Worm (Caenorhabditis elegans) whole organism, young adult: ENCODE results near the gene piit-1.

ENCODE experiments used
- B0035.1 ChIP-seq: sonication (generic microtip); optimal IDR thresholded peaks from 2 replicates; lab custom pipeline; 2016; ENCODE audit warnings: missing genetic modification characterization, mild to moderate bottlenecking, missing compliant biosample characterization, missing genotype, missing genetic modification reagents
- K11D2.4 ChIP-seq: fragments of 200-800 bp; sonication (Bioruptor generic); IDR thresholded peaks from 2 replicates; pipeline ENCODE4 v1.3.6; 2022; ENCODE audit warnings: missing genetic modification reagents, missing genetic modification characterization, missing compliant biosample characterization
- Y53G8AR.9 ChIP-seq: fragments of 200-800 bp; sonication (Bioruptor generic); conservative IDR thresholded peaks from 2 replicates; pipeline ENCODE4 v1.3.6; 2022; ENCODE audit warnings: missing genetic modification reagents, missing genetic modification characterization, missing compliant biosample characterization
- Y56A3A.18 ChIP-seq: fragments of 200-800 bp; sonication (Bioruptor generic); IDR thresholded peaks from 2 replicates; pipeline ENCODE4 v1.3.6; 2022; ENCODE audit warnings: missing genetic modification reagents, missing genetic modification characterization, missing compliant biosample characterization
- ama-1 ChIP-seq, 3 experiments: fragments of 150-350 bp in 1 of 3; sonication (generic microtip) in 2 of 3; optimal IDR thresholded peaks; 2 replicates each; lab custom pipeline; 2014 to 2018; ENCODE audit warnings: missing biosample characterization in 2 of 3, missing genetic modification characterization in 2 of 3, missing genetic modification reagents in 2 of 3
- aptf-2 ChIP-seq: fragments of 200-800 bp; sonication (Bioruptor generic); conservative IDR thresholded peaks from 2 replicates; pipeline ENCODE4 v1.3.6; 2022; ENCODE audit warnings: missing genetic modification reagents, missing genetic modification characterization, missing compliant biosample characterization
- aptf-3 ChIP-seq: fragments of 200-800 bp; sonication (Bioruptor generic); IDR thresholded peaks from 2 replicates; pipeline ENCODE4 v1.3.6; 2022; ENCODE audit warnings: missing genetic modification characterization, missing compliant biosample characterization
- attf-6 ChIP-seq: fragments of 200-800 bp; sonication (Bioruptor generic); IDR thresholded peaks from 2 replicates; pipeline ENCODE4 v1.3.6; 2022; ENCODE audit warnings: missing genetic modification reagents, missing genetic modification characterization, missing compliant biosample characterization
- bed-2 ChIP-seq: fragments of 200-800 bp; sonication (Bioruptor generic); IDR thresholded peaks from 2 replicates; pipeline ENCODE4 v1.3.6; 2022; ENCODE audit warnings: missing genetic modification reagents, missing genetic modification characterization, missing compliant biosample characterization
- ceh-100 ChIP-seq: fragments of 200-800 bp; sonication (Bioruptor generic); IDR thresholded peaks from 2 replicates; pipeline ENCODE4 v1.3.6; 2022; ENCODE audit warnings: missing genetic modification reagents, missing genetic modification characterization, missing compliant biosample characterization
- ceh-79 ChIP-seq: sonication (generic microtip); optimal IDR thresholded peaks from 2 replicates; lab custom pipeline; 2017; ENCODE audit warnings: mild to moderate bottlenecking, missing genetic modification characterization, missing compliant biosample characterization
- die-1 ChIP-seq: sonication (generic microtip); optimal IDR thresholded peaks from 2 replicates; lab custom pipeline; 2016; ENCODE audit warnings: missing genotype, mild to moderate bottlenecking, missing genetic modification characterization, missing compliant biosample characterization
- dox-1 ChIP-seq: fragments of 200-800 bp; sonication (Bioruptor generic); IDR thresholded peaks from 2 replicates; pipeline ENCODE4 v1.3.6; 2022; ENCODE audit warnings: missing genetic modification reagents, missing genetic modification characterization, missing compliant biosample characterization
- hlh-26 ChIP-seq: fragments of 200-800 bp; sonication (Bioruptor generic); conservative IDR thresholded peaks from 2 replicates; pipeline ENCODE4 v1.3.6; 2022; ENCODE audit warnings: missing genetic modification reagents, missing genetic modification characterization, missing compliant biosample characterization
- hmg-20 ChIP-seq: fragments of 200-800 bp; sonication (Bioruptor generic); IDR thresholded peaks from 2 replicates; pipeline ENCODE4 v1.3.6; 2022; ENCODE audit warnings: missing genetic modification reagents, missing genetic modification characterization, missing compliant biosample characterization
- lin-26 ChIP-seq: fragments of 200-800 bp; sonication (Bioruptor generic); IDR thresholded peaks from 2 replicates; pipeline ENCODE4 v1.3.6; 2022; ENCODE audit warnings: missing genetic modification reagents, missing genetic modification characterization, missing compliant biosample characterization
- lin-40 ChIP-seq: sonication (generic microtip); optimal IDR thresholded peaks from 2 replicates; lab custom pipeline; 2016; ENCODE audit warnings: missing genetic modification characterization, mild to moderate bottlenecking, missing compliant biosample characterization, missing genotype, missing genetic modification reagents
- lsl-1 ChIP-seq: fragments of 200-800 bp; sonication (Bioruptor generic); optimal IDR thresholded peaks from 2 replicates; lab custom pipeline; 2018; ENCODE audit warnings: mild to moderate bottlenecking, missing genetic modification characterization, moderate library complexity, missing compliant biosample characterization
- madf-8 ChIP-seq: fragments of 200-800 bp; sonication (Bioruptor generic); conservative IDR thresholded peaks from 2 replicates; pipeline ENCODE4 v1.3.6; 2022; ENCODE audit warnings: missing genetic modification reagents, missing genetic modification characterization, missing compliant biosample characterization
- mel-28 ChIP-seq: sonication (generic microtip); optimal IDR thresholded peaks from 2 replicates; lab custom pipeline; 2016; ENCODE audit warnings: borderline replicate concordance, mild to moderate bottlenecking, missing genetic modification characterization, missing compliant biosample characterization
- mxl-1 ChIP-seq: sonication (generic microtip); optimal IDR thresholded peaks from 2 replicates; lab custom pipeline; 2016; ENCODE audit warnings: missing genetic modification characterization, missing compliant biosample characterization
- nhr-80 ChIP-seq: sonication (generic microtip); optimal IDR thresholded peaks from 2 replicates; lab custom pipeline; 2016; ENCODE audit warnings: missing genetic modification characterization, missing compliant biosample characterization
- pbrm-1 ChIP-seq: fragments of 200-800 bp; sonication (Bioruptor generic); IDR thresholded peaks from 2 replicates; pipeline ENCODE4 v1.3.6; 2022; ENCODE audit warnings: missing genetic modification reagents, missing genetic modification characterization, missing compliant biosample characterization
- rcor-1 ChIP-seq: fragments of 200-800 bp; sonication (Bioruptor generic); IDR thresholded peaks from 2 replicates; pipeline ENCODE4 v1.3.6; 2022; ENCODE audit warnings: missing genetic modification reagents, missing genetic modification characterization, missing compliant biosample characterization
- rec-8 ChIP-seq, 2 experiments: sonication (generic microtip); optimal IDR thresholded peaks; 2 replicates each; lab custom pipeline; 2016; ENCODE audit warnings: mild to moderate bottlenecking in 2 of 2, missing genetic modification characterization in 2 of 2, missing genetic modification reagents in 2 of 2, missing genotype in 2 of 2, missing biosample characterization in 1 of 2, missing compliant biosample characterization in 1 of 2, moderate library complexity in 1 of 2
- somi-1 ChIP-seq: fragments of 200-800 bp; sonication (Bioruptor generic); optimal IDR thresholded peaks from 2 replicates; lab custom pipeline; 2018; ENCODE audit warnings: mild to moderate bottlenecking, missing genetic modification characterization, missing compliant biosample characterization
- tbx-9 ChIP-seq: sonication (generic microtip); optimal IDR thresholded peaks from 2 replicates; lab custom pipeline; 2016; ENCODE audit warnings: borderline replicate concordance, missing genetic modification characterization, inconsistent platforms, missing compliant biosample characterization
- unc-130 ChIP-seq: sonication (generic microtip); optimal IDR thresholded peaks from 2 replicates; lab custom pipeline; 2016; ENCODE audit warnings: missing genetic modification reagents, missing genetic modification characterization, missing compliant biosample characterization
- unc-62 ChIP-seq: fragments of 150-350 bp; optimal IDR thresholded peaks from 2 replicates; lab custom pipeline; 2014; ENCODE audit warnings: missing biosample characterization, missing genetic modification reagents, missing genetic modification characterization
- ztf-22 ChIP-seq: fragments of 200-800 bp; sonication (Bioruptor generic); optimal IDR thresholded peaks from 2 replicates; lab custom pipeline; 2018; ENCODE audit warnings: mild to moderate bottlenecking, missing genetic modification characterization, moderate library complexity, missing compliant biosample characterization
- ztf-26 ChIP-seq: sonication (generic microtip); optimal IDR thresholded peaks from 2 replicates; lab custom pipeline; 2017; ENCODE audit warnings: missing genetic modification characterization, missing compliant biosample characterization
- ztf-6 ChIP-seq: fragments of 200-800 bp; sonication (Bioruptor generic); IDR thresholded peaks from 2 replicates; pipeline ENCODE4 v1.3.6; 2022; ENCODE audit warnings: missing genetic modification reagents, missing genetic modification characterization, missing compliant biosample characterization

Gene piit-1

ce11 chrV:11616813-11617212, 6.9 kb upstream of the piit-1 start (continued):
- TF ChIP-seq mxl-1 (tag; lab: Kevin White, UChicago) (no peak), bed-2 (GFP tag; lab: Robert Waterston, UW) (no peak), K11D2.4 (GFP tag; lab: Robert Waterston, UW) (no peak), ceh-79 (no peak)

DNA sequence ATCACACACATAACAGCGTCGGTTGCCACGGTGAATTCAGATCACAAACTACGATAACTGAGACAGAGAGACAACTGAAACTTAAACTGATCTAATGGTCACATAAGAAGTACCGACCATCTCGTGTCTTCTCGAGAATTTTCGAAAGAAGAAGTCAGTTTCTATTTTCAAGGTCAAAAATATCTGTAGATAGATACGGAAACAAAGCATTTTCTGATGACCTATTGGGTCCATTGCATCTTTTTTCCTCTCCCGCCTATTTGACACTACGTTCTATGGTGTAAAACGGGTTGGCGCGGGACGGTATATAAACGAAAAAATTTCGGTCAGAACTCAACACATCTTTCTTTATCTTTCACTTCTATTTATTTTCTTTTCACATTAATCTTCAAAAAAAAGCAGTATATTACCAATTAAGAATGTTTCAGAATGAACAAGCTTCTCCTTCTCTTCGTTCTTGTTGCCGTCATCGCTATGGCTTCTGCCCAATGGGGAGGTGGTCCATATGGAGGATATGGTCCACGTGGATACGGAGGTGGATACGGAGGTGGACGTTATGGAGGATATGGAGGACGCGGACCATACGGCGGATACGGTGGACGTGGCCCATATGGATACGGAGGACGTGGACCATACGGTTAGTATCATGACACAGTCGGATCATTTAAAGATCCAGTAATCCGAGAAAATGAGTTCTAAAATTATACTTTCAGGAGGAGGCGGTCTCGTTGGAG, 6.2 kb upstream of the piit-1 start, which contains the start of gene nlp-24:
Gene nlp-24 (plus strand): TSS at position 429 of the 734 bp plus-strand sequence.
- peak; percentile 79 for TF ChIP-seq ama-1 (optimal IDR thresholded peaks at IDR 0.05; lab: Kevin White, UChicago)
- TF ChIP-seq ama-1 (GFP tag; optimal IDR thresholded peaks at IDR 0.05; lab: Kevin White, UChicago) = no peak
- TF ChIP-seq rcor-1 (GFP tag; lab: Robert Waterston, UW) = no peak
- peak; percentile 51; the same call in 1 of the 2 replicates for TF ChIP-seq lin-26 (GFP tag; lab: Robert Waterston, UW)
- TF ChIP-seq ztf-26 (tag; lab: Kevin White, UChicago) = peak; percentile 78
- TF ChIP-seq Y53G8AR.9 (GFP tag; lab: Robert Waterston, UW) = no peak
- peak; percentile 68 for TF ChIP-seq somi-1

- TF ChIP-seq aptf-2 (GFP tag; lab: Robert Waterston, UW) = no peak
- peak; percentile 41 for TF ChIP-seq ztf-26 (tag; lab: Kevin White, UChicago)
- TF ChIP-seq somi-1 = peak; percentile 53
- peak; percentile 38 for TF ChIP-seq nhr-80 (tag; lab: Kevin White, UChicago)
- no peak for TF ChIP-seq attf-6 (GFP tag; lab: Robert Waterston, UW)
- TF ChIP-seq lin-40 (tag; lab: Kevin White, UChicago) = peak; percentile 40
Measured at ce11 chrV:11614805-11615497, 5.0 kb upstream of the piit-1 start.

DNA sequence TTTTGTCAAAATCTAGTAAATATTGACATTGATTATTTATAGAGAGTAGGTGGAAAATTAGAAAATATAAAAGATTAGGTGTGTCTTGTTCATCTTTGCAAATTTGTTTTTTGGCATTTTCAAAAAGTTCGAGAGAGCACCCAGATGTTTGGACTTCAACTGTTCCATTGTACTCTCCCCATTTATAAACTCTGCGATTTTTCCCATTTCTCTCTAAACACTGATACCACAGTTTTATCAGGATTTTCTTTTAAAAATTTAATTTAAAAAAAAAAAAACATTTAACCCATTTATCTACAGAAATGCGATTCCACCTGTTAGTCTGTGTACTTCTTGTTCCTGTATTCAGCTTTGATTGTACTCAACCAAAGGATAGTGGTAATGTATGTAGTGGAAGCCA, 3.1 kb upstream of the piit-1 start, which contains the start of gene tag-290:
Gene tag-290 (plus strand): TSS at position 301 of the 400 bp plus-strand sequence.
- TF ChIP-seq aptf-3 (GFP tag; lab: Robert Waterston, UW) = no peak
- TF ChIP-seq unc-62 = no peak
- no peak for TF ChIP-seq die-1 (tag; lab: Kevin White, UChicago)
- TF ChIP-seq B0035.1 = no peak
- no peak for TF ChIP-seq madf-8
- no peak for TF ChIP-seq hmg-20
- TF ChIP-seq mel-28 = no peak
- no peak for TF ChIP-seq ztf-22
- no peak for TF ChIP-seq ceh-79
- TF ChIP-seq dox-1 (GFP tag; lab: Robert Waterston, UW) = no peak
- no peak for TF ChIP-seq ztf-6 (GFP tag; lab: Robert Waterston, UW)
- TF ChIP-seq tbx-9 (tag; lab: Kevin White, UChicago) = no peak
- TF ChIP-seq rec-8 (tag; optimal IDR thresholded peaks at IDR 0.05; lab: Kevin White, UChicago) = no peak
- TF ChIP-seq hlh-26 (GFP tag; lab: Robert Waterston, UW) = no peak
- no peak for TF ChIP-seq lin-26 (GFP tag; lab: Robert Waterston, UW)
- TF ChIP-seq Y56A3A.18 (GFP tag; lab: Robert Waterston, UW) = no peak
- no peak for TF ChIP-seq pbrm-1 (GFP tag; lab: Robert Waterston, UW)
- TF ChIP-seq lsl-1 (GFP tag; lab: Kevin White, UChicago) = no peak
- TF ChIP-seq unc-130 (GFP tag; lab: Kevin White, UChicago) = no peak
- TF ChIP-seq ceh-100 (GFP tag; lab: Robert Waterston, UW) = no peak
- TF ChIP-seq, all 124 proteins: peak for 0
